Fruit fly (Drosophila melanogaster) whole organism, embryonic: ENCODE measurements around the gene CG46317.

Experiments
- ATbp ChIP-seq: fragments of 200-800 bp; sonication (Bioruptor generic); optimal IDR thresholded peaks from 2 replicates; lab custom pipeline; 2017; ENCODE audit warnings: missing biosample characterization, mild to moderate bottlenecking, missing genetic modification characterization, missing genetic modification reagents
- BtbVII ChIP-seq: fragments of 200-800 bp; sonication (Bioruptor generic); optimal IDR thresholded peaks from 3 replicates; lab custom pipeline; 2017; ENCODE audit warnings: missing biosample characterization, mild to moderate bottlenecking, missing genetic modification characterization
- CG10209 ChIP-seq: fragments of 200-800 bp; sonication (Bioruptor generic); optimal IDR thresholded peaks from 3 replicates; lab custom pipeline; 2017; ENCODE audit warnings: missing biosample characterization, mild to moderate bottlenecking, missing genetic modification characterization, missing genetic modification reagents
- CG10431 ChIP-seq: fragments of 200-800 bp; sonication (Bioruptor generic); optimal IDR thresholded peaks from 3 replicates; lab custom pipeline; 2018; ENCODE audit warnings: missing biosample characterization, mild to moderate bottlenecking, missing genetic modification characterization
- CG10543 ChIP-seq: fragments of 200-800 bp; sonication (Bioruptor generic); optimal IDR thresholded peaks from 3 replicates; lab custom pipeline; 2017; ENCODE audit warnings: missing biosample characterization, mild to moderate bottlenecking, missing genetic modification characterization, moderate library complexity
- CG11456 ChIP-seq: fragments of 200-800 bp; sonication (Bioruptor generic); IDR thresholded peaks from 3 replicates; pipeline ENCODE4 v1.3.6; 2022; ENCODE audit warnings: missing biosample characterization, missing genetic modification characterization
- CG11723 ChIP-seq: fragments of 200-800 bp; sonication (Bioruptor generic); optimal IDR thresholded peaks from 2 replicates; lab custom pipeline; 2017; ENCODE audit warnings: missing biosample characterization, mild to moderate bottlenecking, missing genetic modification characterization
- CG14050 ChIP-seq: fragments of 200-800 bp; sonication (Bioruptor generic); IDR thresholded peaks from 3 replicates; pipeline ENCODE4 v1.3.6; 2022; ENCODE audit warnings: missing biosample characterization, missing genetic modification characterization
- CG15269 ChIP-seq: fragments of 200-800 bp; sonication (Bioruptor generic); optimal IDR thresholded peaks from 2 replicates; lab custom pipeline; 2018; ENCODE audit warnings: missing biosample characterization, mild to moderate bottlenecking, missing genetic modification characterization, moderate library complexity
- CG17186 ChIP-seq: fragments of 200-800 bp; sonication (Bioruptor generic); optimal IDR thresholded peaks from 3 replicates; lab custom pipeline; 2017; ENCODE audit warnings: missing biosample characterization, missing genetic modification reagents, missing genetic modification characterization
- CG18011 ChIP-seq: fragments of 200-800 bp; sonication (Bioruptor generic); optimal IDR thresholded peaks from 2 replicates; lab custom pipeline; 2017; ENCODE audit warnings: missing biosample characterization, missing genetic modification characterization, mild to moderate bottlenecking, moderate library complexity, missing genotype
- CG30020 ChIP-seq: fragments of 200-800 bp; optimal IDR thresholded peaks from 2 replicates; lab custom pipeline; 2019; ENCODE audit warnings: missing biosample characterization, mild to moderate bottlenecking, missing genetic modification characterization, moderate library complexity
- CG32767 ChIP-seq: fragments of 200-800 bp; sonication (Bioruptor generic); IDR thresholded peaks from 2 replicates; pipeline ENCODE4 v1.3.6; 2022; ENCODE audit warnings: missing biosample characterization, missing genetic modification characterization
- CG3281 ChIP-seq: fragments of 200-800 bp; sonication (Bioruptor generic); optimal IDR thresholded peaks from 3 replicates; lab custom pipeline; 2017; ENCODE audit warnings: missing biosample characterization, mild to moderate bottlenecking, missing genetic modification characterization
- CG3407 ChIP-seq: fragments of 200-800 bp; sonication (Bioruptor generic); optimal IDR thresholded peaks from 2 replicates; lab custom pipeline; 2018; ENCODE audit warnings: missing biosample characterization, mild to moderate bottlenecking, missing genetic modification characterization
- CG3847 ChIP-seq: fragments of 200-800 bp; sonication (Bioruptor generic); IDR thresholded peaks from 2 replicates; pipeline ENCODE4 v1.3.6; 2022; ENCODE audit warnings: missing biosample characterization, missing genetic modification characterization
- CG6272 ChIP-seq: fragments of 200-800 bp; sonication (Bioruptor generic); IDR thresholded peaks from 2 replicates; pipeline ENCODE4 v1.3.6; 2022; ENCODE audit warnings: missing biosample characterization, missing genetic modification characterization
- CG7372 ChIP-seq: fragments of 200-800 bp; sonication (Bioruptor generic); IDR thresholded peaks from 2 replicates; pipeline ENCODE4 v1.3.6; 2022; ENCODE audit warnings: missing biosample characterization, missing genetic modification characterization
- CG7745 ChIP-seq: fragments of 200-800 bp; sonication (Bioruptor generic); optimal IDR thresholded peaks from 2 replicates; lab custom pipeline; 2018; ENCODE audit warnings: missing biosample characterization, mild to moderate bottlenecking, missing genetic modification characterization, moderate library complexity
- CG7963 ChIP-seq: fragments of 200-800 bp; sonication (Bioruptor generic); IDR thresholded peaks from 3 replicates; pipeline ENCODE4 v1.3.6; 2022; ENCODE audit warnings: missing biosample characterization, missing genetic modification characterization; ENCODE audit not compliant: partially characterized antibody
- CG9727 ChIP-seq: fragments of 200-800 bp; sonication (Bioruptor generic); optimal IDR thresholded peaks from 3 replicates; lab custom pipeline; 2017; ENCODE audit warnings: missing biosample characterization, mild to moderate bottlenecking, missing genetic modification characterization
- D ChIP-seq, 2 experiments: fragments of 200-800 bp in 1 of 2; fragments of >200 bp in 1 of 2; sonication (Bioruptor generic) in 1 of 2; optimal IDR thresholded peaks; 2 replicates in 1 of 2; 3 replicates in 1 of 2; lab custom pipeline; 2017; ENCODE audit warnings: mild to moderate bottlenecking in 1 of 2, missing biosample characterization in 1 of 2, missing genetic modification characterization in 1 of 2, missing genetic modification reagents in 1 of 2
- Dad ChIP-seq: fragments of 200-800 bp; sonication (Bioruptor generic); optimal IDR thresholded peaks from 3 replicates; lab custom pipeline; 2016; ENCODE audit warnings: missing biosample characterization, missing genetic modification characterization
- Dfd ChIP-seq, 2 experiments: fragments of >200 bp; optimal IDR thresholded peaks; 2 replicates each; lab custom pipeline; 2017; ENCODE audit warnings: missing biosample characterization in 2 of 2, missing genetic modification characterization in 2 of 2
- Xbp1 ChIP-seq: fragments of 200-800 bp; sonication (Bioruptor generic); optimal IDR thresholded peaks from 3 replicates; lab custom pipeline; 2016; ENCODE audit warnings: missing biosample characterization, mild to moderate bottlenecking, missing genetic modification characterization
- Xrp1 ChIP-seq: fragments of 200-800 bp; sonication (Bioruptor generic); IDR thresholded peaks from 2 replicates; pipeline ENCODE4 v1.3.6; 2022; ENCODE audit warnings: missing biosample characterization, missing genetic modification characterization
- abd-A ChIP-seq: fragments of 200-800 bp; sonication (Bioruptor generic); optimal IDR thresholded peaks from 3 replicates; lab custom pipeline; 2019; ENCODE audit warnings: missing biosample characterization, mild to moderate bottlenecking, missing genetic modification characterization, moderate library complexity
- ac ChIP-seq: fragments of 200-800 bp; sonication (Bioruptor generic); optimal IDR thresholded peaks from 3 replicates; lab custom pipeline; 2017; ENCODE audit warnings: missing biosample characterization, mild to moderate bottlenecking, missing genetic modification characterization
- ash1 ChIP-seq: fragments of 200-800 bp; sonication (Bioruptor generic); optimal IDR thresholded peaks from 2 replicates; lab custom pipeline; 2018; ENCODE audit warnings: missing biosample characterization, mild to moderate bottlenecking, missing genetic modification characterization
- az2 ChIP-seq: fragments of 200-800 bp; sonication (Bioruptor generic); optimal IDR thresholded peaks from 3 replicates; lab custom pipeline; 2016; ENCODE audit warnings: missing biosample characterization, missing genetic modification characterization
- bab2 ChIP-seq: fragments of 200-800 bp; sonication (Bioruptor generic); optimal IDR thresholded peaks from 2 replicates; lab custom pipeline; 2016; ENCODE audit warnings: missing biosample characterization, missing genetic modification characterization
- bowl ChIP-seq: fragments of 200-800 bp; sonication (Bioruptor generic); IDR thresholded peaks from 2 replicates; pipeline ENCODE4 v1.3.6; 2022; ENCODE audit warnings: missing biosample characterization, missing genetic modification characterization
- cad ChIP-seq: fragments of >200 bp; optimal IDR thresholded peaks from 2 replicates; lab custom pipeline; 2017; ENCODE audit warnings: missing biosample characterization, missing genetic modification characterization
- dmrt99B ChIP-seq: fragments of 200-800 bp; sonication (Bioruptor generic); optimal IDR thresholded peaks from 2 replicates; lab custom pipeline; 2018; ENCODE audit warnings: missing biosample characterization, mild to moderate bottlenecking, missing genetic modification characterization, moderate library complexity
- eyg ChIP-seq: fragments of 200-800 bp; sonication (Bioruptor generic); optimal IDR thresholded peaks from 3 replicates; lab custom pipeline; 2016; ENCODE audit warnings: missing biosample characterization, missing genetic modification characterization
- gcm2 ChIP-seq: fragments of 200-800 bp; sonication (Bioruptor generic); optimal IDR thresholded peaks from 2 replicates; lab custom pipeline; 2016; ENCODE audit warnings: missing biosample characterization, missing genetic modification characterization
- gt ChIP-seq: fragments of 200-800 bp; sonication (Bioruptor generic); IDR thresholded peaks from 2 replicates; pipeline ENCODE4 v1.3.6; 2022; ENCODE audit warnings: missing biosample characterization, missing genetic modification characterization
- hb ChIP-seq: fragments of 200-800 bp; sonication (Bioruptor generic); IDR thresholded peaks from 3 replicates; pipeline ENCODE4 v1.3.6; 2022; ENCODE audit warnings: missing biosample characterization, missing genetic modification characterization; ENCODE audit not compliant: partially characterized antibody
- inv ChIP-seq: fragments of 200-800 bp; sonication (Bioruptor generic); IDR thresholded peaks from 2 replicates; pipeline ENCODE4 v1.3.6; 2022; ENCODE audit warnings: missing biosample characterization, missing genetic modification characterization; ENCODE audit not compliant: partially characterized antibody
- luna ChIP-seq: fragments of 200-800 bp; sonication (Bioruptor generic); optimal IDR thresholded peaks from 2 replicates; lab custom pipeline; 2016; ENCODE audit warnings: missing biosample characterization, missing genetic modification characterization
- mam ChIP-seq: fragments of 200-800 bp; sonication (Bioruptor generic); optimal IDR thresholded peaks from 3 replicates; lab custom pipeline; 2016; ENCODE audit warnings: missing biosample characterization, missing genetic modification characterization
- odd ChIP-seq: fragments of 200-800 bp; sonication (Bioruptor generic); optimal IDR thresholded peaks from 2 replicates; lab custom pipeline; 2017; ENCODE audit warnings: missing biosample characterization, mild to moderate bottlenecking, missing genetic modification characterization
- onecut ChIP-seq: fragments of 200-800 bp; sonication (Bioruptor generic); IDR thresholded peaks from 2 replicates; pipeline ENCODE4 v1.3.6; 2022; ENCODE audit warnings: missing biosample characterization, missing genetic modification characterization
- prd ChIP-seq, 3 experiments: fragments of >200 bp in 2 of 3; fragments of 200-800 bp in 1 of 3; sonication (Bioruptor generic) in 1 of 3; optimal IDR thresholded peaks in 2 of 3; IDR thresholded peaks in 1 of 3; 2 replicates in 2 of 3; 3 replicates in 1 of 3; pipeline versions ENCODE4 v1.3.6 to Lab custom; 2017 to 2022; ENCODE audit warnings: missing biosample characterization in 1 of 3, missing genetic modification characterization in 1 of 3
- repo ChIP-seq: fragments of 200-800 bp; sonication (Bioruptor generic); optimal IDR thresholded peaks from 2 replicates; lab custom pipeline; 2016; ENCODE audit warnings: missing biosample characterization, missing genetic modification characterization
- tio ChIP-seq: fragments of 200-800 bp; sonication (Bioruptor generic); optimal IDR thresholded peaks from 2 replicates; lab custom pipeline; 2017; ENCODE audit warnings: missing biosample characterization, missing genetic modification characterization, inconsistent platforms
- unpg ChIP-seq: fragments of 200-800 bp; sonication (Bioruptor generic); optimal IDR thresholded peaks from 3 replicates; lab custom pipeline; 2018; ENCODE audit warnings: missing biosample characterization, mild to moderate bottlenecking, missing genetic modification characterization, moderate library complexity
- vnd ChIP-seq: fragments of 200-800 bp; sonication (Bioruptor generic); IDR thresholded peaks from 3 replicates; pipeline ENCODE4 v1.3.6; 2022; ENCODE audit warnings: missing biosample characterization, missing genetic modification characterization; ENCODE audit not compliant: partially characterized antibody
- wek ChIP-seq: fragments of 200-800 bp; sonication (Bioruptor generic); optimal IDR thresholded peaks from 3 replicates; lab custom pipeline; 2018; ENCODE audit warnings: missing biosample characterization, mild to moderate bottlenecking, missing genetic modification characterization, moderate library complexity

CG46317 gene

DNA sequence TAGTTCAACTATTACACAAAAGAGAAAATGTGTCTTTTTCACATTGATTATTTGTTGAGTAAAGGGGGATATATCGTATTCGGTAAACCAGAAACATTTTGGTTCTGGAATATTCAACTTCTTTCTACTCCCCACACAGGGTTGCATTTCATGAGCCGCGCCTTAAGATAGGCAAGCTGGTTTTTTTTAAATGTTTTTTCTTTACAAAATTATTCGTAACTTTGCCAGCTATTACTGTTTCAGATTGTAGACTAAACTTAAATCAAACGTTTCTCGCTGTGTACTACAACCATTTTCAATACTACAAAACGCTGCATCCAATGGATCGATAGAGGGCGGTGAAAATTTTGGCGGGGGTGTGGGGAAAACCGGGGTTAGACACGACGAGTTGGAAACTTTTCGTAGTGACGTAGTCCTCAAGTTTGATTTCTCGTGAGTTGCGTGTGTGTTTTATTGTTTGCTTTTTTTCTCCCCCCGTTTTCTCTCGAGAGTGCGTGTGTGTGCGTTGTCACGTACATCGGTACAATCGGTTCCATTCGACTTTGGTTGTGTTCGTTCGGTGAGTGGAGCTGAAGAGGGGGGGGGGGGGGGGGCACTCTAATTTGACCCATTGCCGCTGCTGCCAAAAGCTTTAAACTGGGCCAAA is 47.4 kb upstream of the CG46317 start (continued):
- TF ChIP-seq dmrt99B: peak; percentile 64
- TF ChIP-seq CG15269: peak; percentile 14
- TF ChIP-seq az2 (GFP tag; lab: Kevin White, UChicago): peak; percentile 43
- peak; percentile 52 for TF ChIP-seq unpg
- TF ChIP-seq CG7963 (GFP tag; lab: Robert Waterston, UW): no peak
- TF ChIP-seq CG14050 (GFP tag; lab: Robert Waterston, UW): no peak
- no peak for TF ChIP-seq gt (GFP tag; lab: Robert Waterston, UW)
- TF ChIP-seq CG17186 (GFP tag; lab: Kevin White, UChicago): no peak
- no peak for TF ChIP-seq CG10209
- TF ChIP-seq bowl (GFP tag; lab: Robert Waterston, UW): no peak
- TF ChIP-seq bab2 (GFP tag; lab: Kevin White, UChicago): peak; percentile 7
- TF ChIP-seq CG3281 (GFP tag; lab: Kevin White, UChicago): peak; percentile 20
- no peak for TF ChIP-seq ash1 (GFP tag; lab: Kevin White, UChicago)
- TF ChIP-seq prd (optimal IDR thresholded peaks at IDR 0.05; lab: Kevin White, UChicago): no peak
- peak; percentile 35; the same call in 1 of the 3 replicates for TF ChIP-seq prd (GFP tag; IDR thresholded peaks at IDR 0.05; lab: Robert Waterston, UW)
- TF ChIP-seq CG30020 (tag; lab: Kevin White, UChicago): no peak
- no peak for TF ChIP-seq gcm2 (GFP tag; lab: Kevin White, UChicago)
- no peak for TF ChIP-seq D (optimal IDR thresholded peaks at IDR 0.05; lab: Kevin White, UChicago)
- TF ChIP-seq D (GFP tag; optimal IDR thresholded peaks at IDR 0.05; lab: Kevin White, UChicago): no peak
- peak; percentile 24 for TF ChIP-seq CG3407 (GFP tag; lab: Kevin White, UChicago)
- TF ChIP-seq mam: peak; percentile 14
- no peak for TF ChIP-seq vnd
- peak; percentile 53 for TF ChIP-seq abd-A (tag; lab: Kevin White, UChicago)
- no peak for TF ChIP-seq wek (GFP tag; lab: Kevin White, UChicago)
- TF ChIP-seq Xbp1 (GFP tag; lab: Kevin White, UChicago): peak; percentile 47
- peak; percentile 89 for TF ChIP-seq onecut (GFP tag; lab: Robert Waterston, UW)
- TF ChIP-seq repo (GFP tag; lab: Kevin White, UChicago): no peak
- no peak for TF ChIP-seq ac
- TF ChIP-seq hb (GFP tag; lab: Robert Waterston, UW): no peak
- TF ChIP-seq Dfd (GFP tag; optimal IDR thresholded peaks at IDR 0.05; lab: Kevin White, UChicago): no peak
- no peak for TF ChIP-seq CG18011 (GFP tag; lab: Kevin White, UChicago)
- TF ChIP-seq tio (GFP tag; lab: Kevin White, UChicago): peak; percentile 32
- no peak for TF ChIP-seq luna
- TF ChIP-seq CG9727: peak; percentile 4
- TF ChIP-seq cad (GFP tag; lab: Kevin White, UChicago): no peak
- peak; percentile 7 for TF ChIP-seq CG10543 (GFP tag; lab: Kevin White, UChicago)
- no peak for TF ChIP-seq BtbVII
- TF ChIP-seq CG10431 (GFP tag; lab: Kevin White, UChicago): no peak
- TF ChIP-seq eyg: no peak
- TF ChIP-seq CG11456 (GFP tag; lab: Robert Waterston, UW): no peak
- no peak for TF ChIP-seq CG7745 (tag; lab: Kevin White, UChicago)
- TF ChIP-seq CG3847 (GFP tag; lab: Robert Waterston, UW): no peak
- no peak for TF ChIP-seq CG6272 (GFP tag; lab: Robert Waterston, UW)
- TF ChIP-seq ATbp: no peak
- TF ChIP-seq CG32767 (GFP tag; lab: Robert Waterston, UW): 0 out of 2 replicates have a peak, but pooled peaks have one; percentile 26
- no peak for TF ChIP-seq CG11723 (GFP tag; lab: Kevin White, UChicago)
- TF ChIP-seq CG7372 (GFP tag; lab: Robert Waterston, UW): no peak
- no peak for TF ChIP-seq inv (GFP tag; lab: Robert Waterston, UW)
- TF ChIP-seq Dad (GFP tag; lab: Kevin White, UChicago): peak; percentile 28
- peak; percentile 55 for TF ChIP-seq Xrp1 (GFP tag; lab: Robert Waterston, UW)
- TF ChIP-seq odd: no peak
